Worm (Caenorhabditis elegans) whole organism, L4 larva: ENCODE results near the gene nhr-88.

Experiments used
- ZK546.5 ChIP-seq, 2 experiments: sonication (generic microtip); optimal IDR thresholded peaks; 2 replicates each; lab custom pipeline; 2017; ENCODE audit warnings: missing biosample characterization in 2 of 2, missing genetic modification characterization in 2 of 2
- arid-1 ChIP-seq: fragments of 200-800 bp; sonication (Bioruptor generic); conservative IDR thresholded peaks from 2 replicates; pipeline ENCODE4 v1.3.6; 2022; ENCODE audit warnings: missing genetic modification reagents, missing genetic modification characterization, missing compliant biosample characterization
- dpl-1 ChIP-seq: fragments of 150-350 bp; optimal IDR thresholded peaks from 2 replicates; lab custom pipeline; 2014; ENCODE audit warnings: missing biosample characterization, missing genetic modification reagents, missing genetic modification characterization
- duxl-1 ChIP-seq: sonication (generic microtip); optimal IDR thresholded peaks from 2 replicates; lab custom pipeline; 2016; ENCODE audit warnings: mild to moderate bottlenecking, missing genetic modification characterization, moderate library complexity, missing compliant biosample characterization; ENCODE audit not compliant: poor library complexity
- mdl-1 ChIP-seq, 2 experiments: fragments of 150-350 bp in 1 of 2; sonication (generic microtip) in 1 of 2; optimal IDR thresholded peaks; 2 replicates each; lab custom pipeline; 2014 to 2017; ENCODE audit warnings: missing biosample characterization in 2 of 2, missing genetic modification characterization in 2 of 2
- nhr-11 ChIP-seq: fragments of 150-350 bp; optimal IDR thresholded peaks from 2 replicates; lab custom pipeline; 2014; ENCODE audit warnings: missing biosample characterization, missing genetic modification characterization
- nhr-48 ChIP-seq: sonication (generic microtip); optimal IDR thresholded peaks from 2 replicates; lab custom pipeline; 2016; ENCODE audit warnings: mild to moderate bottlenecking, missing genetic modification characterization, missing compliant biosample characterization
- nhr-76 ChIP-seq: fragments of 150-350 bp; optimal IDR thresholded peaks from 2 replicates; lab custom pipeline; 2014; ENCODE audit warnings: missing biosample characterization, missing genetic modification characterization
- pqm-1 ChIP-seq: sonication (generic microtip); optimal IDR thresholded peaks from 2 replicates; lab custom pipeline; 2017; ENCODE audit warnings: missing biosample characterization, missing genetic modification characterization
- snpc-1.2 ChIP-seq: fragments of 200-800 bp; sonication (Bioruptor generic); IDR thresholded peaks from 2 replicates; pipeline ENCODE4 v1.3.6; 2022; ENCODE audit warnings: missing genetic modification reagents, missing genetic modification characterization, missing compliant biosample characterization

DNA sequence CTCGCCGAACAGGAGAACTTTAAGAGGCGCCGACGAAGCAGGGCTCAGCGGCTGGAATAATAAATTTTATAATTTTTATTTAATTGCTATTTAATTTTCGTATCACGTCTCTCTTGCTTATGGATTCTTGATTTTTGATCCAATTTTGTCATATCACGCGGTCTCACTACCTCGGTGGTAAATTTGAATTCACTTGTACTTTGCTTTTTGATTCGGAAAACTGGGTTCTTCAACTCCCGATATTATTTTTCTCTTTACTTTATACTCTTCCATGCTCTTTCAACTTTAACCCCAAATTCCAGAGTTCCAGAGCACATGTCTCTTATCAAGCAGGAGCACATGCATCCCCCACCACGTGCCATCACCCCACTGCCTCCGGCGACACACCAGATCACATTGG, 27.2 kb downstream of the nhr-88 start, which contains the start of gene lido-11:
- TF ChIP-seq arid-1 (GFP tag; lab: Robert Waterston, UW) = no peak
- TF ChIP-seq ZK546.5 (tag; optimal IDR thresholded peaks at IDR 0.05; lab: Kevin White, UChicago) = no peak
- TF ChIP-seq duxl-1 = no peak
- no peak for TF ChIP-seq nhr-11
- TF ChIP-seq nhr-48 = no peak
- TF ChIP-seq nhr-76 (tag; lab: Kevin White, UChicago) = no peak
- TF ChIP-seq dpl-1 (GFP tag; lab: Kevin White, UChicago) = no peak
- TF ChIP-seq snpc-1.2 (GFP tag; lab: Robert Waterston, UW) = no peak
- no peak for TF ChIP-seq mdl-1 (tag; optimal IDR thresholded peaks at IDR 0.05; lab: Kevin White, UChicago)
- no peak for TF ChIP-seq pqm-1 (tag; lab: Kevin White, UChicago)
